Fruit fly (Drosophila melanogaster): ENCODE data around the gene CG14658.

CG14658 gene

dm6 chr3R:4804126-4804649 is 26.1 kb downstream of the CG14658 start (continued):
- TF ChIP-seq knrl (GFP tag; IDR thresholded peaks at IDR 0.05; ENCODE audit: partially characterized antibody) = peak; percentile 31; the same call in 1 of the 3 replicates
- peak; percentile 30 for TF ChIP-seq CG10147 (GFP tag; optimal IDR thresholded peaks at IDR 0.05)
- TF ChIP-seq CG4424 (GFP tag; optimal IDR thresholded peaks at IDR 0.05) = peak; percentile 38
- TF ChIP-seq CG34224 (GFP tag; IDR thresholded peaks at IDR 0.05; ENCODE audit: partially characterized antibody) = peak; percentile 29; the same call in 1 of the 3 replicates
- TF ChIP-seq wdn (GFP tag; IDR thresholded peaks at IDR 0.05) = no peak
- TF ChIP-seq CG2120 (GFP tag; optimal IDR thresholded peaks at IDR 0.05) = peak; percentile 34
- TF ChIP-seq H15 (GFP tag; IDR thresholded peaks at IDR 0.05) = no peak
- peak; percentile 89 for TF ChIP-seq CG4360 (GFP tag; IDR thresholded peaks at IDR 0.05)
- peak; percentile 48; the same call in 1 of the 2 replicates for TF ChIP-seq Xrp1 (GFP tag; IDR thresholded peaks at IDR 0.05)
- TF ChIP-seq Sry-δ (GFP tag; optimal IDR thresholded peaks at IDR 0.05) = no peak
- TF ChIP-seq CG14965 (GFP tag; optimal IDR thresholded peaks at IDR 0.05; ENCODE audit: borderline replicate concordance) = no peak
- TF ChIP-seq HmgZ (tag; optimal IDR thresholded peaks at IDR 0.05) = peak; percentile 4
- TF ChIP-seq crp (GFP tag; optimal IDR thresholded peaks at IDR 0.05) = peak in 1 of 2 experiments; percentile 8
- TF ChIP-seq pzg (GFP tag; optimal IDR thresholded peaks at IDR 0.05) = no peak
- peak; percentile 93 for TF ChIP-seq sug (tag; optimal IDR thresholded peaks at IDR 0.05)
- no peak for TF ChIP-seq NFAT (GFP tag; IDR thresholded peaks at IDR 0.05)
- peak; percentile 47 for TF ChIP-seq GATAe (GFP tag; conservative IDR thresholded peaks at IDR 0.05)
- peak; percentile 66; the same call in 1 of the 2 replicates for TF ChIP-seq CG13287 (GFP tag; IDR thresholded peaks at IDR 0.05; ENCODE audit: partially characterized antibody)
- TF ChIP-seq Vsx1 (GFP tag; optimal IDR thresholded peaks at IDR 0.05) = peak; percentile 60
- TF ChIP-seq row (GFP tag; IDR thresholded peaks at IDR 0.05) = peak; percentile 65
- TF ChIP-seq D19A (tag; optimal IDR thresholded peaks at IDR 0.05) = no peak
- no peak for TF ChIP-seq CG9437 (GFP tag; optimal IDR thresholded peaks at IDR 0.05)
- TF ChIP-seq CG11093 (GFP tag; IDR thresholded peaks at IDR 0.05) = no peak
- peak; percentile 41 for TF ChIP-seq lmd (GFP tag; IDR thresholded peaks at IDR 0.05)
- TF ChIP-seq CG17612 (GFP tag; IDR thresholded peaks at IDR 0.05) = no peak
- TF ChIP-seq CG17912 (GFP tag; optimal IDR thresholded peaks at IDR 0.05) = peak; percentile 19
- TF ChIP-seq CG18262 (tag; optimal IDR thresholded peaks at IDR 0.05) = peak; percentile 23
- TF ChIP-seq ken (GFP tag; IDR thresholded peaks at IDR 0.05) = no peak
- TF ChIP-seq chm (GFP tag; IDR thresholded peaks at IDR 0.05) = 0 out of 2 replicates have a peak, but pooled peaks have one; percentile 28
- TF ChIP-seq mirr (GFP tag; optimal IDR thresholded peaks at IDR 0.05) = peak; percentile 51
- TF ChIP-seq sens (GFP tag) = peak; percentile 68
- TF ChIP-seq CG7357 (GFP tag; IDR thresholded peaks at IDR 0.05) = 0 out of 3 replicates have a peak, but pooled peaks have one; percentile 17
- 0 out of 2 replicates have a peak, but pooled peaks have one; percentile 24 for TF ChIP-seq CG32532 (GFP tag; IDR thresholded peaks at IDR 0.05)
- 0 out of 2 replicates have a peak, but pooled peaks have one; percentile 9 for TF ChIP-seq sob (GFP tag; IDR thresholded peaks at IDR 0.05)
- TF ChIP-seq Rfx (GFP tag; IDR thresholded peaks at IDR 0.05) = peak; percentile 46
- peak; percentile 38; the same call in 1 of the 2 replicates for TF ChIP-seq nerfin-2 (GFP tag; IDR thresholded peaks at IDR 0.05; ENCODE audit: partially characterized antibody)
- TF ChIP-seq Xbp1 (GFP tag; optimal IDR thresholded peaks at IDR 0.05) = peak; percentile 10
- peak; percentile 43 for TF ChIP-seq CG2712 (tag; optimal IDR thresholded peaks at IDR 0.05)
- peak; percentile 20 for TF ChIP-seq CG13424 (tag; optimal IDR thresholded peaks at IDR 0.05)
- TF ChIP-seq CG9817 (tag; optimal IDR thresholded peaks at IDR 0.05) = peak; percentile 39
- TF ChIP-seq bsh (GFP tag; optimal IDR thresholded peaks at IDR 0.05) = peak in 1 of 2 experiments; percentile 12
- TF ChIP-seq CG10543 (GFP tag; optimal IDR thresholded peaks at IDR 0.05) = peak; percentile 3
- TF ChIP-seq CoRest (tag; optimal IDR thresholded peaks at IDR 0.05) = peak; percentile 36
- TF ChIP-seq rib (GFP tag; IDR thresholded peaks at IDR 0.05) = 0 out of 2 replicates have a peak, but pooled peaks have one; percentile 33
- peak; percentile 26 for TF ChIP-seq lab (GFP tag; optimal IDR thresholded peaks at IDR 0.05)
- peak; percentile 21 for TF ChIP-seq unpg (GFP tag; optimal IDR thresholded peaks at IDR 0.05)
- no peak for TF ChIP-seq eyg (GFP tag; optimal IDR thresholded peaks at IDR 0.05)
- TF ChIP-seq CG2889 (GFP tag; IDR thresholded peaks at IDR 0.05) = 0 out of 3 replicates have a peak, but pooled peaks have one; percentile 7
- TF ChIP-seq CG6175 (GFP tag; IDR thresholded peaks at IDR 0.05) = peak; percentile 91

Measured in whole organism, embryonic.